Worm (Caenorhabditis elegans) whole organism, mixed stage, embryonic: Measurements from ENCODE around the gene ZK813.5.

Source experiments
- blmp-1 ChIP-seq: fragments of 150-350 bp; optimal IDR thresholded peaks from 2 replicates; lab custom pipeline; 2014; ENCODE audit warnings: missing biosample characterization, missing genetic modification characterization
- ceh-43 ChIP-seq: fragments of 200-800 bp; sonication (Bioruptor generic); optimal IDR thresholded peaks from 2 replicates; lab custom pipeline; 2018; ENCODE audit warnings: mild to moderate bottlenecking, missing genetic modification characterization, moderate library complexity, missing compliant biosample characterization
- elt-1 ChIP-seq: sonication (generic microtip); optimal IDR thresholded peaks from 2 replicates; lab custom pipeline; 2017; ENCODE audit warnings: missing genetic modification characterization, mild to moderate bottlenecking, missing compliant biosample characterization, antibody characterized with exemption, moderate library complexity, borderline replicate concordance; ENCODE audit not compliant: insufficient read depth
- elt-3 ChIP-seq: fragments of 150-350 bp; optimal IDR thresholded peaks from 2 replicates; lab custom pipeline; 2014; ENCODE audit warnings: missing biosample characterization, missing genetic modification characterization
- nhr-12 ChIP-seq: fragments of 150-350 bp; optimal IDR thresholded peaks from 2 replicates; lab custom pipeline; 2014; ENCODE audit warnings: missing biosample characterization, missing genetic modification characterization
- nhr-237 ChIP-seq: fragments of 150-350 bp; optimal IDR thresholded peaks from 2 replicates; lab custom pipeline; 2014; ENCODE audit warnings: missing biosample characterization, missing genetic modification characterization
- nhr-28 ChIP-seq: fragments of 150-350 bp; optimal IDR thresholded peaks from 2 replicates; lab custom pipeline; 2014; ENCODE audit warnings: missing biosample characterization, missing genetic modification characterization
- sem-2 ChIP-seq: fragments of 200-800 bp; sonication (Bioruptor generic); optimal IDR thresholded peaks from 2 replicates; lab custom pipeline; 2018; ENCODE audit warnings: mild to moderate bottlenecking, missing genetic modification characterization, missing compliant biosample characterization
- unc-62 ChIP-seq: fragments of 150-350 bp; optimal IDR thresholded peaks from 2 replicates; lab custom pipeline; 2014; ENCODE audit warnings: missing biosample characterization, missing genetic modification reagents, missing genetic modification characterization

- TF ChIP-seq nhr-12 (tag; lab: Kevin White, UChicago): no peak
- TF ChIP-seq sem-2 (GFP tag; lab: Kevin White, UChicago): no peak
- TF ChIP-seq unc-62 (GFP tag; lab: Kevin White, UChicago): no peak
- TF ChIP-seq nhr-237 (tag; lab: Kevin White, UChicago): no peak
- no peak for TF ChIP-seq elt-3 (tag; lab: Kevin White, UChicago)
- TF ChIP-seq elt-1 (tag; lab: Kevin White, UChicago): no peak
- no peak for TF ChIP-seq ceh-43 (GFP tag; lab: Kevin White, UChicago)
- TF ChIP-seq nhr-28: no peak
- no peak for TF ChIP-seq blmp-1
These were observed 39.4 kb downstream of the ZK813.5 start, which contains the start of gene unc-78 for ce11 chrX:3411565-3412022.
